Fruit fly (Drosophila melanogaster) whole organism, wandering third instar larva: ENCODE measurements around the gene cni.

Experiments
- Abd-B ChIP-seq: fragments of >200 bp; optimal IDR thresholded peaks from 2 replicates; lab custom pipeline; 2017; ENCODE audit warnings: missing biosample characterization, missing genetic modification characterization
- CG32264 ChIP-seq: fragments of 200-800 bp; sonication (Bioruptor generic); optimal IDR thresholded peaks from 2 replicates; lab custom pipeline; 2016; ENCODE audit warnings: missing biosample characterization, missing genetic modification characterization
- CG9705 ChIP-seq: fragments of 200-800 bp; sonication (Bioruptor generic); optimal IDR thresholded peaks from 2 replicates; lab custom pipeline; 2018; ENCODE audit warnings: missing biosample characterization, mild to moderate bottlenecking, missing genetic modification characterization
- CrebA ChIP-seq: fragments of 200-800 bp; sonication (Bioruptor generic); optimal IDR thresholded peaks from 2 replicates; lab custom pipeline; 2016; ENCODE audit warnings: missing biosample characterization, mild to moderate bottlenecking, missing genetic modification characterization, borderline replicate concordance
- Dfd ChIP-seq: fragments of >200 bp; optimal IDR thresholded peaks from 2 replicates; lab custom pipeline; 2017; ENCODE audit warnings: missing biosample characterization, missing genetic modification characterization
- Dif ChIP-seq: fragments of 200-275, 200-300 bp; sonication (Bioruptor generic); optimal IDR thresholded peaks from 2 replicates; lab custom pipeline; 2018; ENCODE audit warnings: missing biosample characterization, missing genetic modification characterization; ENCODE audit not compliant: partially characterized antibody
- GATAd ChIP-seq: sonication (Bioruptor generic); optimal IDR thresholded peaks from 2 replicates; lab custom pipeline; 2016; ENCODE audit warnings: missing biosample characterization, missing genetic modification characterization
- HLH106 ChIP-seq: fragments of 200-800 bp; optimal IDR thresholded peaks from 3 replicates; lab custom pipeline; 2019; ENCODE audit warnings: missing biosample characterization, mild to moderate bottlenecking, missing genetic modification characterization, moderate library complexity
- Hnf4 ChIP-seq: fragments of 200-800 bp; sonication (Bioruptor generic); optimal IDR thresholded peaks from 2 replicates; lab custom pipeline; 2016; ENCODE audit warnings: missing biosample characterization, mild to moderate bottlenecking, missing genetic modification characterization
- Hr78 ChIP-seq: fragments of >200 bp; optimal IDR thresholded peaks from 2 replicates; lab custom pipeline; 2017; ENCODE audit warnings: missing biosample characterization, missing genetic modification characterization
- Hr83 ChIP-seq: fragments of 200-300 bp; sonication (Bioruptor generic); optimal IDR thresholded peaks from 2 replicates; lab custom pipeline; 2016; ENCODE audit warnings: missing biosample characterization, mild to moderate bottlenecking, missing genetic modification characterization, moderate library complexity; ENCODE audit not compliant: poor library complexity, severe bottlenecking
- Jra ChIP-seq: sonication (Bioruptor generic); optimal IDR thresholded peaks from 2 replicates; lab custom pipeline; 2016; ENCODE audit warnings: missing biosample characterization, missing genetic modification characterization
- Mio ChIP-seq: sonication (Bioruptor generic); optimal IDR thresholded peaks from 2 replicates; lab custom pipeline; 2016; ENCODE audit warnings: missing biosample characterization, missing genetic modification characterization
- Myc ChIP-seq: fragments of >200 bp; optimal IDR thresholded peaks from 2 replicates; lab custom pipeline; 2017
- N ChIP-seq: fragments of >200 bp; optimal IDR thresholded peaks from 2 replicates; lab custom pipeline; 2018; ENCODE audit warnings: missing biosample characterization, missing external identifiers, missing genetic modification characterization
- OdsH ChIP-seq: fragments of 200-800 bp; sonication (Bioruptor generic); optimal IDR thresholded peaks from 2 replicates; lab custom pipeline; 2016; ENCODE audit warnings: missing biosample characterization, mild to moderate bottlenecking, missing genetic modification characterization
- Rel ChIP-seq, 2 experiments: fragments of 200-800 bp; sonication (Bioruptor generic) in 1 of 2; optimal IDR thresholded peaks; 2 replicates in 1 of 2; 3 replicates in 1 of 2; lab custom pipeline; 2016 to 2019; ENCODE audit warnings: mild to moderate bottlenecking in 2 of 2, missing biosample characterization in 2 of 2, missing genetic modification characterization in 2 of 2, moderate library complexity in 1 of 2
- Sp1 ChIP-seq: fragments of 200-800 bp; sonication (Bioruptor generic); optimal IDR thresholded peaks from 3 replicates; lab custom pipeline; 2019; ENCODE audit warnings: missing biosample characterization, mild to moderate bottlenecking, missing genetic modification characterization, moderate library complexity
- Vsx2 ChIP-seq: fragments of 200-300, 225-300 bp; sonication (Bioruptor generic); optimal IDR thresholded peaks from 2 replicates; lab custom pipeline; 2018; ENCODE audit warnings: missing biosample characterization, missing genetic modification characterization; ENCODE audit not compliant: partially characterized antibody
- br ChIP-seq: fragments of 200-800 bp; sonication (Bioruptor generic); optimal IDR thresholded peaks from 2 replicates; lab custom pipeline; 2016; ENCODE audit warnings: missing biosample characterization, missing genetic modification characterization
- brk ChIP-seq: fragments of 200-800 bp; sonication (Bioruptor generic); optimal IDR thresholded peaks from 2 replicates; lab custom pipeline; 2016; ENCODE audit warnings: missing biosample characterization, mild to moderate bottlenecking, missing genetic modification characterization
- dl ChIP-seq, 2 experiments: fragments of 175-275, 200-275 bp in 1 of 2; fragments of 200-275 bp in 1 of 2; sonication (Bioruptor generic); optimal IDR thresholded peaks; lab custom pipeline; 2018; ENCODE audit warnings: mild to moderate bottlenecking in 2 of 2, missing biosample characterization in 2 of 2, missing genetic modification characterization in 2 of 2, moderate library complexity in 2 of 2; ENCODE audit not compliant: partially characterized antibody in 2 of 2, insufficient read depth in 1 of 2
- dmrt93B ChIP-seq: fragments of 200-800 bp; sonication (Bioruptor generic); optimal IDR thresholded peaks from 2 replicates; lab custom pipeline; 2018; ENCODE audit warnings: missing biosample characterization, mild to moderate bottlenecking, missing genetic modification characterization
- dsf ChIP-seq: sonication (Bioruptor generic); optimal IDR thresholded peaks from 2 replicates; lab custom pipeline; 2016; ENCODE audit warnings: missing biosample characterization, missing genetic modification characterization, borderline replicate concordance
- ey ChIP-seq: fragments of 200-800 bp; sonication (Bioruptor generic); optimal IDR thresholded peaks from 2 replicates; lab custom pipeline; 2016; ENCODE audit warnings: missing biosample characterization, missing genetic modification characterization
- foxo ChIP-seq, 2 experiments: fragments of 200-800 bp; sonication (Bioruptor generic); optimal IDR thresholded peaks; 2 replicates in 1 of 2; 3 replicates in 1 of 2; lab custom pipeline; 2016 to 2017; ENCODE audit warnings: missing biosample characterization in 2 of 2, missing genetic modification characterization in 2 of 2
- fru ChIP-seq: fragments of 200-800 bp; sonication (Bioruptor generic); optimal IDR thresholded peaks from 3 replicates; lab custom pipeline; 2016; ENCODE audit warnings: missing biosample characterization, mild to moderate bottlenecking, missing genetic modification characterization
- h ChIP-seq: fragments of 200-800 bp; sonication (Bioruptor generic); optimal IDR thresholded peaks from 3 replicates; lab custom pipeline; 2016; ENCODE audit warnings: missing biosample characterization, mild to moderate bottlenecking, missing genetic modification characterization
- jim ChIP-seq: fragments of 175-275, 200-325 bp; sonication (Bioruptor generic); optimal IDR thresholded peaks from 2 replicates; lab custom pipeline; 2016; ENCODE audit warnings: missing biosample characterization, mild to moderate bottlenecking, missing genetic modification characterization
- lola ChIP-seq: fragments of >200 bp; optimal IDR thresholded peaks from 2 replicates; lab custom pipeline; 2017; ENCODE audit warnings: missing biosample characterization, missing genetic modification characterization
- pan ChIP-seq: fragments of >200 bp; optimal IDR thresholded peaks from 2 replicates; lab custom pipeline; 2017
- psq ChIP-seq: fragments of 200-800 bp; sonication (Bioruptor generic); optimal IDR thresholded peaks from 3 replicates; lab custom pipeline; 2017; ENCODE audit warnings: missing biosample characterization, mild to moderate bottlenecking, missing genetic modification characterization, moderate library complexity
- rgr ChIP-seq: fragments of 200-800 bp; sonication (Bioruptor generic); optimal IDR thresholded peaks from 3 replicates; lab custom pipeline; 2016; ENCODE audit warnings: missing biosample characterization, mild to moderate bottlenecking, missing genetic modification characterization
- sage ChIP-seq: fragments of 200-800 bp; sonication (Bioruptor generic); optimal IDR thresholded peaks from 2 replicates; lab custom pipeline; 2016; ENCODE audit warnings: missing biosample characterization, mild to moderate bottlenecking, missing genetic modification characterization
- sv ChIP-seq: fragments of 200-800 bp; sonication (Bioruptor generic); optimal IDR thresholded peaks from 3 replicates; lab custom pipeline; 2016; ENCODE audit warnings: missing biosample characterization, missing genetic modification characterization
- tai ChIP-seq: sonication (Bioruptor generic); optimal IDR thresholded peaks from 2 replicates; lab custom pipeline; 2016; ENCODE audit warnings: missing biosample characterization, missing genetic modification characterization
- usp ChIP-seq: fragments of >200 bp; optimal IDR thresholded peaks from 2 replicates; lab custom pipeline; 2017; ENCODE audit warnings: missing biosample characterization, missing genetic modification characterization
- woc ChIP-seq: sonication (Bioruptor generic); optimal IDR thresholded peaks from 2 replicates; lab custom pipeline; 2016; ENCODE audit warnings: missing biosample characterization, mild to moderate bottlenecking, missing genetic modification characterization

cni gene

DNA sequence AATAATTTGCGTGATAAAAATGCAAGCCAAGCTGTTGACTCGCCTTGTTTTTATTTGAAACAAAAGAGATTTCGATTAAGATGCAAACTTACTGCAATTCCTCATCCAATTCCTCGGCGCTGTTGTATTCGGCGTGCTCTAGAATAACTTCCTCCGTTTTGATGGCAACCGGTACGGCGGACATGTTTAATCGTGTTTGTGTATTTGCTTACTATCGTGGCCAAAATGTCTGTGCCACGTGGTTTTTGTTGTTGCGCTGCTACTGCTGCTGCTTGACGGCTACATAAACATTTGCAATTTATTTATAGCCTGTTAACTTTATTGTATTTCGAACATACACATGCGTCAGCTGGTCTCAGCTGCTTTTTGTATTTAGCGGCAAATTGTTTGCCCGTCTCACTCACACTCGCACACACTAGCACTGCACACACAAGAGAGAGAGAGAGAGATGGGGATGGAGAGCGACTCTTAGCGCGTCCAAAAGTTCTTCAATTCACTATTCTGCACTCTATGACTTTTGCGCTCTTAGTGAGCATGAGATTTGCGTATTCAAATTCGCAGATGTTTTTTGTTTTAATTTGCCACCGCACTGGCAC lies 23.4 kb downstream of the cni start:
- TF ChIP-seq CG32264 (GFP tag; lab: Kevin White, UChicago) (no peak), sage (GFP tag; lab: Kevin White, UChicago) (no peak), Abd-B (GFP tag; lab: Kevin White, UChicago) (no peak), dl (GFP tag; optimal IDR thresholded peaks at IDR 0.05; lab: Kevin White, UChicago; ENCODE audit: insufficient read depth in 1 of 2, partially characterized antibody in 2 of 2) (peak in 1 of 2 experiments; percentile 18)

DNA sequence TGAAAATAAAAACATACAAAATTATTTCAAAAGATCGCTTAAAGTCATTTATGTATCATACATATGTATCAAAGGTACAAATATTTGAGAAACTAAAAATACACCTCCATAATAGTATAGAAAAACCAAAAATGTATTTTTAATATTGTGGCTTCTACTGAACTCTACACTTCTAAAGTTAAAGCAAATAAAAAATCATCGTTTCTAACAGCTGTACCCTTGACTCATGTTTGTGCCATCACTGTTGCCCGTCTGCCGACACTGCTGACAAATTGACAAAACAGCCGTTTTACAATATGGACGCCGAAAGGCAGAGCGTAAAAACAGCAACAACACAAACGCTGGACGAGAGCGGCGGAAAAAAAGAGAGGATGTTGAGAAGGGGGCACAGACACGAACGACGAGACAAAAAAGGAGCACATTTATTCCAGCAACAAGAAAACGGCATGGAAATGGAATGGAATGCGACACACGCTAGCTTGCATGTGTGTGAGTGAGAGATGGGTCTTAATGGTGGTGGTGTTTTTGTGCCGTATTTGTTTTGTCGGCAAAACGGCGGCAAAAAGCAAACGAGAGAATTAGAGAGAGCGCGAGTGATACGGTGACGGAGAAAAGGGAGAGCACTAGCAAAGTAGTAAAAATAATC lies 24.0 kb downstream of the cni start:
- TF ChIP-seq Dfd (GFP tag; lab: Kevin White, UChicago), result no peak
- no peak for TF ChIP-seq CG9705 (GFP tag; lab: Kevin White, UChicago)
- peak; percentile 51 for TF ChIP-seq Sp1 (GFP tag; lab: Kevin White, UChicago)
- TF ChIP-seq HLH106 (tag; lab: Kevin White, UChicago), result peak; percentile 59
- TF ChIP-seq N (GFP tag; lab: Kevin White, UChicago), result no peak
- TF ChIP-seq Jra, result peak; percentile 50
- peak; percentile 86 for TF ChIP-seq CrebA (GFP tag; lab: Kevin White, UChicago)
- TF ChIP-seq dmrt93B (GFP tag; lab: Kevin White, UChicago), result peak; percentile 21
- TF ChIP-seq sage (GFP tag; lab: Kevin White, UChicago), result peak; percentile 70
- no peak for TF ChIP-seq jim
- peak; percentile 42 for TF ChIP-seq dsf (GFP tag; lab: Kevin White, UChicago)
- peak; percentile 72 for TF ChIP-seq br (GFP tag; lab: Kevin White, UChicago)
- TF ChIP-seq lola, result no peak
- peak; percentile 57 for TF ChIP-seq Hr83
- no peak for TF ChIP-seq Vsx2 (GFP tag; lab: Kevin White, UChicago)
- peak; percentile 93 for TF ChIP-seq psq
- TF ChIP-seq Hnf4 (GFP tag; lab: Kevin White, UChicago), result peak; percentile 17
- no peak for TF ChIP-seq tai
- peak; percentile 63 for TF ChIP-seq h
- TF ChIP-seq Mio, result no peak
- peak; percentile 40 for TF ChIP-seq CG32264 (GFP tag; lab: Kevin White, UChicago)
- TF ChIP-seq Rel (GFP tag; optimal IDR thresholded peaks at IDR 0.05; lab: Kevin White, UChicago), result no peak
- peak; percentile 44 for TF ChIP-seq Rel (tag; optimal IDR thresholded peaks at IDR 0.05; lab: Kevin White, UChicago)
- peak; percentile 72 for TF ChIP-seq brk
- TF ChIP-seq sv (GFP tag; lab: Kevin White, UChicago), result peak; percentile 41
- TF ChIP-seq rgr, result peak; percentile 70
- TF ChIP-seq Abd-B (GFP tag; lab: Kevin White, UChicago), result no peak
- TF ChIP-seq dl (GFP tag; optimal IDR thresholded peaks at IDR 0.05; lab: Kevin White, UChicago; ENCODE audit: insufficient read depth in 1 of 2, partially characterized antibody in 2 of 2), result peak; percentile 53 to 72
- peak; percentile 69 for TF ChIP-seq fru
- TF ChIP-seq usp (GFP tag; lab: Kevin White, UChicago), result no peak
- TF ChIP-seq foxo (GFP tag; optimal IDR thresholded peaks at IDR 0.05; lab: Kevin White, UChicago), result peak; percentile 61 to 74
- TF ChIP-seq Hr78, result no peak
- TF ChIP-seq Dif (GFP tag; lab: Kevin White, UChicago), result peak; percentile 82
- TF ChIP-seq GATAd (GFP tag; lab: Kevin White, UChicago), result no peak
- TF ChIP-seq woc (GFP tag; lab: Kevin White, UChicago), result no peak
- peak; percentile 47 for TF ChIP-seq OdsH
- TF ChIP-seq pan, result no peak
- TF ChIP-seq ey (GFP tag; lab: Kevin White, UChicago), result peak; percentile 46
- TF ChIP-seq Myc (lab: Kevin White, UChicago), result no peak
